Fruit fly (Drosophila melanogaster): ENCODE measurements around the gene CG5292.
A peak's percentile ranks its signal among the peaks of the same experiment; 100 is the strongest.

CG5292 gene

dm6 chr3R:17193657-17194056 lies 42.0 kb downstream of the CG5292 start (continued):
- no peak for TF ChIP-seq esn (GFP tag; optimal IDR thresholded peaks at IDR 0.05)
- TF ChIP-seq cyc (GFP tag; optimal IDR thresholded peaks at IDR 0.05), result no peak
- no peak for TF ChIP-seq achi (GFP tag; optimal IDR thresholded peaks at IDR 0.05)
- no peak for TF ChIP-seq Ets21C (GFP tag; optimal IDR thresholded peaks at IDR 0.05)
- no peak for TF ChIP-seq CG16779 (tag; optimal IDR thresholded peaks at IDR 0.05)
- TF ChIP-seq eg (GFP tag; IDR thresholded peaks at IDR 0.05), result no peak
- no peak for TF ChIP-seq Hr4 (GFP tag; optimal IDR thresholded peaks at IDR 0.05)

dm6 chr3R:17197599-17197998 lies 45.9 kb downstream of the CG5292 start:
- no peak for TF ChIP-seq Hr4 (GFP tag; optimal IDR thresholded peaks at IDR 0.05)
- TF ChIP-seq topi (GFP tag; optimal IDR thresholded peaks at IDR 0.05), result no peak
- no peak for TF ChIP-seq achi (GFP tag; optimal IDR thresholded peaks at IDR 0.05)
- no peak for TF ChIP-seq Hr38 (GFP tag; optimal IDR thresholded peaks at IDR 0.05)
- no peak for TF ChIP-seq vri (GFP tag; optimal IDR thresholded peaks at IDR 0.05)
- no peak for TF ChIP-seq CG7368 (GFP tag; optimal IDR thresholded peaks at IDR 0.05)

- TF ChIP-seq CG6808 (GFP tag; optimal IDR thresholded peaks at IDR 0.05) (peak; percentile 57), Ets96B (tag; optimal IDR thresholded peaks at IDR 0.05) (peak; percentile 55), acj6 (GFP tag; optimal IDR thresholded peaks at IDR 0.05) (peak; percentile 69), CG9139 (GFP tag; optimal IDR thresholded peaks at IDR 0.05) (no peak), CG4318 (GFP tag; optimal IDR thresholded peaks at IDR 0.05) (no peak), cyc (GFP tag; optimal IDR thresholded peaks at IDR 0.05) (peak; percentile 61), topi (GFP tag; optimal IDR thresholded peaks at IDR 0.05) (peak; percentile 77), Smox (GFP tag; optimal IDR thresholded peaks at IDR 0.05) (peak; percentile 73), pdm3 (GFP tag; optimal IDR thresholded peaks at IDR 0.05) (peak; percentile 44), Hr39 (GFP tag; optimal IDR thresholded peaks at IDR 0.05) (peak; percentile 32), spab (GFP tag; optimal IDR thresholded peaks at IDR 0.05) (peak; percentile 65), CG8319 (GFP tag; optimal IDR thresholded peaks at IDR 0.05) (no peak), Met (GFP tag; optimal IDR thresholded peaks at IDR 0.05) (peak; percentile 74), CG16779 (tag; optimal IDR thresholded peaks at IDR 0.05) (no peak), Blimp-1 (GFP tag; optimal IDR thresholded peaks at IDR 0.05) (peak; percentile 60), Hr4 (GFP tag; optimal IDR thresholded peaks at IDR 0.05) (no peak), CG11902 (GFP tag; optimal IDR thresholded peaks at IDR 0.05) (peak; percentile 21), CG6792 (GFP tag; optimal IDR thresholded peaks at IDR 0.05) (peak; percentile 42), CG11762 (GFP tag; optimal IDR thresholded peaks at IDR 0.05; ENCODE audit: insufficient read depth) (peak; percentile 5), fd59A (GFP tag; optimal IDR thresholded peaks at IDR 0.05) (peak; percentile 17), fd85E (GFP tag; optimal IDR thresholded peaks at IDR 0.05) (no peak), CG8119 (GFP tag; IDR thresholded peaks at IDR 0.05) (peak; percentile 27; the same call in 1 of the 3 replicates), vri (GFP tag; optimal IDR thresholded peaks at IDR 0.05) (no peak), Ets21C (GFP tag; optimal IDR thresholded peaks at IDR 0.05) (peak; percentile 23), CG7368 (GFP tag; optimal IDR thresholded peaks at IDR 0.05) (peak; percentile 0), CG31627 (GFP tag; optimal IDR thresholded peaks at IDR 0.05) (peak; percentile 55), Hr38 (GFP tag; optimal IDR thresholded peaks at IDR 0.05) (no peak), OdsH (GFP tag; optimal IDR thresholded peaks at IDR 0.05) (peak; percentile 55), Gug (GFP tag; IDR thresholded peaks at IDR 0.05) (no peak), CG32006 (GFP tag; optimal IDR thresholded peaks at IDR 0.05) (no peak), Sox15 (GFP tag; optimal IDR thresholded peaks at IDR 0.05) (peak; percentile 48), fkh (GFP tag; optimal IDR thresholded peaks at IDR 0.05) (no peak), Eip78C (GFP tag) (peak; percentile 89), CG3919 (GFP tag; optimal IDR thresholded peaks at IDR 0.05) (peak; percentile 63), CG8632 (GFP tag; optimal IDR thresholded peaks at IDR 0.05) (peak; percentile 73), Eip75B (GFP tag; optimal IDR thresholded peaks at IDR 0.05) (peak; percentile 20), lz (GFP tag; optimal IDR thresholded peaks at IDR 0.05) (peak; percentile 55), eg (GFP tag; IDR thresholded peaks at IDR 0.05) (no peak), svp (GFP tag) (peak; percentile 87), Sox102F (GFP tag; optimal IDR thresholded peaks at IDR 0.05) (peak; percentile 34), CG6854 (GFP tag; optimal IDR thresholded peaks at IDR 0.05) (no peak), CG6163 (GFP tag; IDR thresholded peaks at IDR 0.05) (no peak), CG1621 (tag; optimal IDR thresholded peaks at IDR 0.05) (no peak), salr (GFP tag; optimal IDR thresholded peaks at IDR 0.05) (peak in 1 of 2 experiments; percentile 51)
Measured at dm6 chr3R:17202080-17202785, 50.6 kb downstream of the CG5292 start, which contains the start of gene Mur89F. Gene Mur89F, minus strand, starts transcription at chr3R:17202130.

Data from whole organism, prepupa.